Fruit fly (Drosophila melanogaster): ENCODE results near the gene BicD.

The BicD gene

dm6 chr2L:17470630-17471029 is 2.4 kb downstream of the BicD start (continued):
- TF ChIP-seq NFAT (GFP tag; IDR thresholded peaks at IDR 0.05) (no peak), Gug (GFP tag; IDR thresholded peaks at IDR 0.05) (no peak), crol (GFP tag; IDR thresholded peaks at IDR 0.05) (no peak), Jarid2 (GFP tag; optimal IDR thresholded peaks at IDR 0.05) (no peak), Gsc (GFP tag; IDR thresholded peaks at IDR 0.05) (no peak), D (optimal IDR thresholded peaks at IDR 0.05) (no peak), D (GFP tag; optimal IDR thresholded peaks at IDR 0.05) (no peak), CG2875 (GFP tag; optimal IDR thresholded peaks at IDR 0.05) (no peak), Doc2 (GFP tag; IDR thresholded peaks at IDR 0.05) (no peak), lov (optimal IDR thresholded peaks at IDR 0.05) (no peak), lov (GFP tag; IDR thresholded peaks at IDR 0.05) (no peak), Sry-δ (GFP tag; optimal IDR thresholded peaks at IDR 0.05) (peak; percentile 14), YL-1 (GFP tag; optimal IDR thresholded peaks at IDR 0.05) (no peak), CG15479 (GFP tag; optimal IDR thresholded peaks at IDR 0.05) (no peak), jing (GFP tag; optimal IDR thresholded peaks at IDR 0.05) (no peak), vnd (GFP tag; IDR thresholded peaks at IDR 0.05; ENCODE audit: partially characterized antibody) (no peak), sima (GFP tag; optimal IDR thresholded peaks at IDR 0.05) (no peak), pb (GFP tag; optimal IDR thresholded peaks at IDR 0.05) (no peak), BtbVII (GFP tag; optimal IDR thresholded peaks at IDR 0.05) (peak; percentile 78), unpg (GFP tag; optimal IDR thresholded peaks at IDR 0.05) (peak; percentile 54), Vsx1 (GFP tag; optimal IDR thresholded peaks at IDR 0.05) (peak; percentile 33), her (GFP tag; optimal IDR thresholded peaks at IDR 0.05) (peak; percentile 49), Elba2 (GFP tag; optimal IDR thresholded peaks at IDR 0.05) (no peak), gsb (GFP tag; IDR thresholded peaks at IDR 0.05) (peak; percentile 66), CG18619 (GFP tag; optimal IDR thresholded peaks at IDR 0.05) (peak; percentile 68), bcd (GFP tag; optimal IDR thresholded peaks at IDR 0.05) (peak; percentile 55), Deaf1 (tag; optimal IDR thresholded peaks at IDR 0.05) (no peak), ci (GFP tag; IDR thresholded peaks at IDR 0.05) (no peak), CG7839 (tag; optimal IDR thresholded peaks at IDR 0.05) (peak; percentile 45), CkIIα-i1 (GFP tag; IDR thresholded peaks at IDR 0.05) (no peak), CG7745 (tag; optimal IDR thresholded peaks at IDR 0.05) (no peak), CG12942 (GFP tag; optimal IDR thresholded peaks at IDR 0.05) (no peak), unc-4 (GFP tag; IDR thresholded peaks at IDR 0.05; ENCODE audit: partially characterized antibody) (no peak), CG4424 (GFP tag; optimal IDR thresholded peaks at IDR 0.05) (no peak), pfk (GFP tag; optimal IDR thresholded peaks at IDR 0.05) (peak; percentile 16), NC2β (GFP tag; optimal IDR thresholded peaks at IDR 0.05) (no peak), abd-A (tag; optimal IDR thresholded peaks at IDR 0.05) (no peak), cg (GFP tag; optimal IDR thresholded peaks at IDR 0.05) (no peak), Hand (GFP tag; optimal IDR thresholded peaks at IDR 0.05) (peak; percentile 77), CG18476 (GFP tag; optimal IDR thresholded peaks at IDR 0.05) (peak; percentile 19), NK7.1 (GFP tag; optimal IDR thresholded peaks at IDR 0.05) (peak; percentile 61), Poxn (GFP tag; IDR thresholded peaks at IDR 0.05) (no peak), dpn (GFP tag; optimal IDR thresholded peaks at IDR 0.05) (peak in 1 of 2 experiments; percentile 80), CG10543 (GFP tag; optimal IDR thresholded peaks at IDR 0.05) (peak; percentile 69), D19A (tag; optimal IDR thresholded peaks at IDR 0.05) (no peak), MESR4 (GFP tag; optimal IDR thresholded peaks at IDR 0.05) (no peak), so (GFP tag; IDR thresholded peaks at IDR 0.05) (no peak; the same call in 2 of the 3 replicates), mam (GFP tag; optimal IDR thresholded peaks at IDR 0.05) (peak; percentile 49), Usf (GFP tag; optimal IDR thresholded peaks at IDR 0.05) (no peak), slbo (GFP tag; IDR thresholded peaks at IDR 0.05) (no peak), Aef1 (GFP tag; IDR thresholded peaks at IDR 0.05) (no peak), tna (GFP tag; IDR thresholded peaks at IDR 0.05; ENCODE audit: partially characterized antibody) (no peak)

Measured in whole organism, embryonic.